Worm (Caenorhabditis elegans) whole organism, late embryonic: ENCODE results near the gene C28G1.10.

ENCODE experiments used
- C08G9.2 ChIP-seq: sonication (generic microtip); optimal IDR thresholded peaks from 2 replicates; lab custom pipeline; 2016; ENCODE audit warnings: mild to moderate bottlenecking, missing genetic modification characterization, moderate library complexity, missing compliant biosample characterization
- F13H6.1 ChIP-seq: sonication (generic microtip); optimal IDR thresholded peaks from 2 replicates; lab custom pipeline; 2016; ENCODE audit warnings: missing genetic modification characterization, missing compliant biosample characterization
- K02D7.2 ChIP-seq: sonication (generic microtip); optimal IDR thresholded peaks from 2 replicates; lab custom pipeline; 2017; ENCODE audit warnings: mild to moderate bottlenecking, missing genetic modification characterization, missing compliant biosample characterization
- K09A11.1 ChIP-seq: sonication (generic microtip); optimal IDR thresholded peaks from 2 replicates; lab custom pipeline; 2017; ENCODE audit warnings: antibody characterized with exemption, mild to moderate bottlenecking, missing genetic modification characterization, missing compliant biosample characterization; ENCODE audit not compliant: insufficient read depth
- T23F11.4 ChIP-seq: fragments of 200-800 bp; sonication (Bioruptor generic); optimal IDR thresholded peaks from 2 replicates; lab custom pipeline; 2018; ENCODE audit warnings: mild to moderate bottlenecking, missing genetic modification characterization, missing compliant biosample characterization
- Y22D7AL.16 ChIP-seq: sonication (generic microtip); optimal IDR thresholded peaks from 2 replicates; lab custom pipeline; 2016; ENCODE audit warnings: missing genetic modification characterization, missing compliant biosample characterization
- ahr-1 ChIP-seq: sonication (generic microtip); optimal IDR thresholded peaks from 2 replicates; lab custom pipeline; 2016; ENCODE audit warnings: missing genetic modification characterization, missing compliant biosample characterization
- ceh-14 ChIP-seq: sonication (generic microtip); optimal IDR thresholded peaks from 2 replicates; lab custom pipeline; 2016; ENCODE audit warnings: missing genotype, missing genetic modification characterization, missing compliant biosample characterization
- ceh-18 ChIP-seq: sonication (generic microtip); optimal IDR thresholded peaks from 2 replicates; lab custom pipeline; 2016; ENCODE audit warnings: missing genetic modification characterization, missing compliant biosample characterization
- ceh-19 ChIP-seq: fragments of 200-800 bp; sonication (Bioruptor generic); optimal IDR thresholded peaks from 2 replicates; lab custom pipeline; 2018; ENCODE audit warnings: mild to moderate bottlenecking, missing genetic modification characterization, missing compliant biosample characterization
- ceh-2 ChIP-seq: sonication (generic microtip); optimal IDR thresholded peaks from 2 replicates; lab custom pipeline; 2016; ENCODE audit warnings: missing genotype, missing genetic modification characterization, missing compliant biosample characterization
- ceh-22 ChIP-seq: sonication (generic microtip); optimal IDR thresholded peaks from 2 replicates; lab custom pipeline; 2017; ENCODE audit warnings: missing biosample characterization, missing genetic modification characterization
- ceh-24 ChIP-seq: sonication (generic microtip); optimal IDR thresholded peaks from 2 replicates; lab custom pipeline; 2016; ENCODE audit warnings: mild to moderate bottlenecking, missing genetic modification characterization, missing compliant biosample characterization
- ceh-31 ChIP-seq: sonication (generic microtip); optimal IDR thresholded peaks from 2 replicates; lab custom pipeline; 2016; ENCODE audit warnings: missing genetic modification characterization, missing compliant biosample characterization
- ceh-34 ChIP-seq: sonication (generic microtip); optimal IDR thresholded peaks from 2 replicates; lab custom pipeline; 2016; ENCODE audit warnings: mild to moderate bottlenecking, missing genetic modification characterization, missing compliant biosample characterization
- che-1 ChIP-seq: sonication (generic microtip); optimal IDR thresholded peaks from 2 replicates; lab custom pipeline; 2016; ENCODE audit warnings: mild to moderate bottlenecking, missing genetic modification characterization, missing compliant biosample characterization
- elt-2 ChIP-seq: sonication (generic microtip); optimal IDR thresholded peaks from 2 replicates; lab custom pipeline; 2016; ENCODE audit warnings: missing genetic modification reagents, missing genetic modification characterization, missing compliant biosample characterization
- elt-4 ChIP-seq: sonication (generic microtip); optimal IDR thresholded peaks from 2 replicates; lab custom pipeline; 2016; ENCODE audit warnings: missing genetic modification characterization, missing compliant biosample characterization
- ets-4 ChIP-seq: sonication (generic microtip); optimal IDR thresholded peaks from 2 replicates; lab custom pipeline; 2016; ENCODE audit warnings: missing genetic modification characterization, missing compliant biosample characterization
- fax-1 ChIP-seq: sonication (generic microtip); optimal IDR thresholded peaks from 2 replicates; lab custom pipeline; 2016; ENCODE audit warnings: missing genotype, missing genetic modification characterization, missing compliant biosample characterization
- fkh-6 ChIP-seq: sonication (generic microtip); optimal IDR thresholded peaks from 2 replicates; lab custom pipeline; 2016; ENCODE audit warnings: missing genetic modification characterization, missing compliant biosample characterization
- gmeb-2 ChIP-seq: sonication (generic microtip); optimal IDR thresholded peaks from 2 replicates; lab custom pipeline; 2016; ENCODE audit warnings: missing genetic modification characterization, inconsistent platforms, missing compliant biosample characterization
- hlh-13 ChIP-seq: fragments of 200-800 bp; sonication (Bioruptor generic); optimal IDR thresholded peaks from 2 replicates; lab custom pipeline; 2018; ENCODE audit warnings: mild to moderate bottlenecking, missing genetic modification characterization, missing compliant biosample characterization
- hlh-6 ChIP-seq: sonication (generic microtip); optimal IDR thresholded peaks from 2 replicates; lab custom pipeline; 2016; ENCODE audit warnings: missing genotype, missing genetic modification characterization, missing compliant biosample characterization
- hlh-8 ChIP-seq: sonication (generic microtip); optimal IDR thresholded peaks from 2 replicates; lab custom pipeline; 2016; ENCODE audit warnings: missing genotype, missing genetic modification characterization, missing compliant biosample characterization
- lim-6 ChIP-seq: sonication (generic microtip); optimal IDR thresholded peaks from 2 replicates; lab custom pipeline; 2016; ENCODE audit warnings: missing genetic modification characterization, missing compliant biosample characterization
- lin-11 ChIP-seq: fragments of 200-800 bp; sonication (Bioruptor generic); optimal IDR thresholded peaks from 2 replicates; lab custom pipeline; 2018; ENCODE audit warnings: mild to moderate bottlenecking, missing genetic modification characterization, missing compliant biosample characterization
- madf-2 ChIP-seq: sonication (generic microtip); optimal IDR thresholded peaks from 2 replicates; lab custom pipeline; 2017; ENCODE audit warnings: missing genetic modification characterization, missing compliant biosample characterization
- mec-3 ChIP-seq: sonication (generic microtip); optimal IDR thresholded peaks from 2 replicates; lab custom pipeline; 2016; ENCODE audit warnings: borderline replicate concordance, missing genetic modification characterization, missing compliant biosample characterization
- nfya-1 ChIP-seq: sonication (generic microtip); optimal IDR thresholded peaks from 2 replicates; lab custom pipeline; 2017; ENCODE audit warnings: missing genetic modification characterization, mild to moderate bottlenecking, missing compliant biosample characterization, antibody characterized with exemption, moderate library complexity
- nhr-232 ChIP-seq: sonication (generic microtip); optimal IDR thresholded peaks from 2 replicates; lab custom pipeline; 2016; ENCODE audit warnings: missing genetic modification characterization, missing compliant biosample characterization
- odd-2 ChIP-seq: sonication (generic microtip); optimal IDR thresholded peaks from 2 replicates; lab custom pipeline; 2017; ENCODE audit warnings: antibody characterized with exemption, mild to moderate bottlenecking, missing genetic modification characterization, missing compliant biosample characterization
- pag-3 ChIP-seq: sonication (generic microtip); optimal IDR thresholded peaks from 2 replicates; lab custom pipeline; 2016; ENCODE audit warnings: missing compliant biosample characterization, missing genetic modification characterization, borderline replicate concordance
- pat-9 ChIP-seq: fragments of 200-800 bp; sonication (Bioruptor generic); optimal IDR thresholded peaks from 2 replicates; lab custom pipeline; 2018; ENCODE audit warnings: mild to moderate bottlenecking, missing genetic modification characterization, moderate library complexity, missing compliant biosample characterization
- pha-4 ChIP-seq: fragments of 150-350 bp; optimal IDR thresholded peaks from 2 replicates; lab custom pipeline; 2018; ENCODE audit warnings: missing biosample characterization, missing genetic modification reagents, missing genetic modification characterization
- pqm-1 ChIP-seq: sonication (generic microtip); optimal IDR thresholded peaks from 2 replicates; lab custom pipeline; 2016; ENCODE audit warnings: missing genetic modification characterization, missing compliant biosample characterization
- pros-1 ChIP-seq: fragments of 150-350 bp; optimal IDR thresholded peaks from 2 replicates; lab custom pipeline; 2014; ENCODE audit warnings: missing biosample characterization, missing genetic modification reagents, missing genetic modification characterization
- ref-2 ChIP-seq: sonication (generic microtip); optimal IDR thresholded peaks from 2 replicates; lab custom pipeline; 2016; ENCODE audit warnings: missing genetic modification characterization, missing compliant biosample characterization
- sdc-2 ChIP-seq: sonication (generic microtip); optimal IDR thresholded peaks from 2 replicates; lab custom pipeline; 2016; ENCODE audit warnings: missing genotype, missing genetic modification characterization, missing compliant biosample characterization
- sox-2 ChIP-seq: fragments of 200-800 bp; sonication (Bioruptor generic); IDR thresholded peaks from 2 replicates; pipeline ENCODE4 v1.3.6; 2022; ENCODE audit warnings: missing genetic modification reagents, missing genetic modification characterization, missing compliant biosample characterization
- sox-4 ChIP-seq: sonication (generic microtip); optimal IDR thresholded peaks from 2 replicates; lab custom pipeline; 2017; ENCODE audit warnings: mild to moderate bottlenecking, missing genetic modification characterization, inconsistent platforms, missing compliant biosample characterization
- syd-9 ChIP-seq: sonication (generic microtip); optimal IDR thresholded peaks from 2 replicates; lab custom pipeline; 2016; ENCODE audit warnings: mild to moderate bottlenecking, missing genetic modification characterization, moderate library complexity, missing compliant biosample characterization
- tbx-2 ChIP-seq: sonication (generic microtip); optimal IDR thresholded peaks from 2 replicates; lab custom pipeline; 2016; ENCODE audit warnings: missing genetic modification characterization, missing compliant biosample characterization
- tbx-7 ChIP-seq: sonication (generic microtip); optimal IDR thresholded peaks from 2 replicates; lab custom pipeline; 2016; ENCODE audit warnings: missing genotype, missing genetic modification characterization, missing compliant biosample characterization
- ttx-3 ChIP-seq: sonication (generic microtip); optimal IDR thresholded peaks from 2 replicates; lab custom pipeline; 2016; ENCODE audit warnings: missing genetic modification reagents, missing genetic modification characterization, missing compliant biosample characterization
- unc-55 ChIP-seq: sonication (generic microtip); optimal IDR thresholded peaks from 2 replicates; lab custom pipeline; 2017; ENCODE audit warnings: missing biosample characterization, missing genetic modification reagents, missing genetic modification characterization
- unc-86 ChIP-seq: sonication (generic microtip); optimal IDR thresholded peaks from 2 replicates; lab custom pipeline; 2016; ENCODE audit warnings: missing genetic modification characterization, missing compliant biosample characterization
- zip-5 ChIP-seq: sonication (generic microtip); optimal IDR thresholded peaks from 2 replicates; lab custom pipeline; 2016; ENCODE audit warnings: missing genetic modification characterization, missing compliant biosample characterization
- ztf-16 ChIP-seq: sonication (generic microtip); optimal IDR thresholded peaks from 2 replicates; lab custom pipeline; 2017; ENCODE audit warnings: missing genetic modification characterization, missing compliant biosample characterization

C28G1.10 gene

ce11 chrX:8808740-8809139, 38.2 kb upstream of the C28G1.10 start:
- TF ChIP-seq lin-11 (tag; lab: Kevin White, UChicago) (no peak), hlh-8 (tag; lab: Kevin White, UChicago) (no peak), ceh-31 (tag; lab: Kevin White, UChicago) (no peak), tbx-7 (tag; lab: Kevin White, UChicago) (no peak), elt-4 (tag; lab: Kevin White, UChicago) (no peak), pag-3 (tag; lab: Kevin White, UChicago) (no peak), mec-3 (tag; lab: Kevin White, UChicago) (no peak), nfya-1 (tag; lab: Kevin White, UChicago) (no peak), ref-2 (tag; lab: Kevin White, UChicago) (no peak), sox-2 (GFP tag; lab: Robert Waterston, UW) (no peak), nhr-232 (tag; lab: Kevin White, UChicago) (no peak), hlh-6 (tag; lab: Kevin White, UChicago) (no peak), fax-1 (tag; lab: Kevin White, UChicago) (no peak), fkh-6 (tag; lab: Kevin White, UChicago) (no peak), ceh-2 (tag; lab: Kevin White, UChicago) (no peak), pqm-1 (tag; lab: Kevin White, UChicago) (no peak), unc-86 (no peak), sox-4 (tag; lab: Kevin White, UChicago) (no peak), ceh-22 (tag; lab: Kevin White, UChicago) (no peak), gmeb-2 (no peak)

- TF ChIP-seq gmeb-2 = no peak
- TF ChIP-seq odd-2 (tag; lab: Kevin White, UChicago) = no peak
- TF ChIP-seq K09A11.1 (tag; lab: Kevin White, UChicago) = no peak
- TF ChIP-seq K02D7.2 = no peak
- TF ChIP-seq hlh-8 (tag; lab: Kevin White, UChicago) = peak; percentile 73
- TF ChIP-seq unc-55 (GFP tag; lab: Kevin White, UChicago) = no peak
- no peak for TF ChIP-seq tbx-7 (tag; lab: Kevin White, UChicago)
- TF ChIP-seq tbx-2 (tag; lab: Kevin White, UChicago) = peak; percentile 85
- TF ChIP-seq nfya-1 (tag; lab: Kevin White, UChicago) = peak; percentile 76
- peak; percentile 42 for TF ChIP-seq syd-9 (tag; lab: Kevin White, UChicago)
- no peak for TF ChIP-seq T23F11.4 (GFP tag; lab: Kevin White, UChicago)
- no peak for TF ChIP-seq unc-86
- peak; percentile 17 for TF ChIP-seq ttx-3 (tag; lab: Kevin White, UChicago)
- no peak for TF ChIP-seq ceh-24 (tag; lab: Kevin White, UChicago)
- no peak for TF ChIP-seq pag-3 (tag; lab: Kevin White, UChicago)
- peak; percentile 63 for TF ChIP-seq ceh-2 (tag; lab: Kevin White, UChicago)
- TF ChIP-seq ceh-34 (tag; lab: Kevin White, UChicago) = peak; percentile 76
- no peak for TF ChIP-seq Y22D7AL.16 (tag; lab: Kevin White, UChicago)
- peak; percentile 29 for TF ChIP-seq ceh-19
- peak; percentile 23 for TF ChIP-seq ztf-16 (tag; lab: Kevin White, UChicago)
- TF ChIP-seq fax-1 (tag; lab: Kevin White, UChicago) = no peak
- no peak for TF ChIP-seq pha-4 (tag; lab: Kevin White, UChicago)
- TF ChIP-seq che-1 (tag; lab: Kevin White, UChicago) = no peak
- TF ChIP-seq elt-2 = peak; percentile 65
- no peak for TF ChIP-seq madf-2 (tag; lab: Kevin White, UChicago)
- TF ChIP-seq ceh-22 (tag; lab: Kevin White, UChicago) = no peak
- TF ChIP-seq fkh-6 (tag; lab: Kevin White, UChicago) = peak; percentile 20
- TF ChIP-seq sdc-2 (tag; lab: Kevin White, UChicago) = peak; percentile 87
- peak; percentile 67 for TF ChIP-seq ceh-14
- TF ChIP-seq ceh-31 (tag; lab: Kevin White, UChicago) = peak; percentile 86
- no peak for TF ChIP-seq hlh-13
- peak; percentile 54 for TF ChIP-seq F13H6.1 (tag; lab: Kevin White, UChicago)
- TF ChIP-seq zip-5 (tag; lab: Kevin White, UChicago) = no peak
- TF ChIP-seq ets-4 = peak; percentile 42
- TF ChIP-seq ceh-18 = peak; percentile 75
- TF ChIP-seq pros-1 (tag; lab: Kevin White, UChicago) = peak; percentile 75
- no peak for TF ChIP-seq lim-6 (tag; lab: Kevin White, UChicago)
- TF ChIP-seq pat-9 (tag; lab: Kevin White, UChicago) = no peak
- peak; percentile 87 for TF ChIP-seq ref-2 (tag; lab: Kevin White, UChicago)
- TF ChIP-seq C08G9.2 (tag; lab: Kevin White, UChicago) = peak; percentile 32
- TF ChIP-seq ahr-1 = no peak
- TF ChIP-seq pqm-1 (tag; lab: Kevin White, UChicago) = peak; percentile 47
These were observed 36.0 kb upstream of the C28G1.10 start, which contains the start of gene R04E5.9 for ce11 chrX:8810908-8811307. Gene R04E5.9, minus strand, starts transcription at chrX:8811142.
